Worm (Caenorhabditis elegans): Measurements from ENCODE around the gene Y14H12A.1.

Gene Y14H12A.1

DNA sequence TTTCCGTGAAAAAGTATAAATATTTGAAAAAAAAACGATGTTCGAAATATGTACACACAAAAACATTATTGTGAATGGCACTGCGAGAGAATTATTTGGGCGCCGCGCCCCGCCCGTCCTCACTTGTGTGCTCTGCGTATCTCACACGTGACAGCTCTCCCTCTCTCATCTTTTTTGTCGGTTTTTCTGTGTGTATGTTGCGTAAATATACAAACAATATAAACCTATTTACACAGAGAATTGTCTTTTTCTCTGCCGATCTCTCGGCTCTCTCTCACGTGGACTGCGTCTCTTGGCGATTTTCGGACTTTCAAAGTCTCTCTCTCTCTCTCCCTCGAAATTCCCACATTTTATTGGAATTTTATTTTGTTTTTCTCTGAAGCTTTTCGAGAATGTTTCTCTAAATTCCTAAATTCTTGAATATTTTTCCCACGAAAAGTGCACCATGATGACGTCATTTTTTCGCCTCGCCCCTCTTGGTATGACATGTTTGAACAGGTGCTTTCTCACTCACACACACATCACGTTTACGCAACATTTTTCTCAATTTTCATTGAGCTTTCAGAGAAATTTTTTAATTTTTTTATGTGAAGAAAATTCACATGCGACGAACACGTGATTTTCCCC is 34.2 kb upstream of the Y14H12A.1 start:
- TF ChIP-seq unc-86 (tag; optimal IDR thresholded peaks at IDR 0.05) (peak; percentile 26), fkh-8 (tag; optimal IDR thresholded peaks at IDR 0.05) (peak; percentile 79), ztf-11 (tag; optimal IDR thresholded peaks at IDR 0.05) (no peak), jun-1 (tag; optimal IDR thresholded peaks at IDR 0.05) (peak; percentile 73), nhr-11 (tag; optimal IDR thresholded peaks at IDR 0.05) (no peak), xbp-1 (tag; optimal IDR thresholded peaks at IDR 0.05) (peak; percentile 48), elt-3 (tag; optimal IDR thresholded peaks at IDR 0.05) (no peak), sup-37 (GFP tag; optimal IDR thresholded peaks at IDR 0.05) (peak; percentile 60), nhr-12 (tag; optimal IDR thresholded peaks at IDR 0.05) (no peak), ceh-82 (tag; optimal IDR thresholded peaks at IDR 0.05) (peak; percentile 46 to 67 (median 48)), ztf-4 (tag; optimal IDR thresholded peaks at IDR 0.05) (peak; percentile 54), tlp-1 (tag; optimal IDR thresholded peaks at IDR 0.05) (no peak), lin-14 (GFP tag; optimal IDR thresholded peaks at IDR 0.05) (peak; percentile 97), egl-13 (tag; optimal IDR thresholded peaks at IDR 0.05) (peak; percentile 14), Y116A8C.19 (tag; optimal IDR thresholded peaks at IDR 0.05; ENCODE audit: borderline replicate concordance) (no peak), ces-1 (GFP tag; optimal IDR thresholded peaks at IDR 0.05) (no peak), C34B4.2 (tag; optimal IDR thresholded peaks at IDR 0.05) (no peak), nhr-237 (tag; optimal IDR thresholded peaks at IDR 0.05) (no peak), F16B12.6 (tag; optimal IDR thresholded peaks at IDR 0.05) (peak; percentile 22), lin-13 (GFP tag; optimal IDR thresholded peaks at IDR 0.05) (peak; percentile 56), nhr-47 (tag; optimal IDR thresholded peaks at IDR 0.05) (peak; percentile 77), pag-3 (tag; optimal IDR thresholded peaks at IDR 0.05; ENCODE audit: borderline replicate concordance, insufficient read depth) (no peak), mab-9 (GFP tag; IDR thresholded peaks at IDR 0.05) (no peak), skn-1 (tag; optimal IDR thresholded peaks at IDR 0.05) (peak; percentile 69), ceh-63 (GFP tag; optimal IDR thresholded peaks at IDR 0.05) (no peak), aly-2 (tag; optimal IDR thresholded peaks at IDR 0.05) (no peak), nhr-19 (GFP tag; conservative IDR thresholded peaks at IDR 0.05) (peak; percentile 62), hlh-4 (tag; optimal IDR thresholded peaks at IDR 0.05) (peak; percentile 78), grh-1 (GFP tag; IDR thresholded peaks at IDR 0.05) (0 out of 2 replicates have a peak, but pooled peaks have one; percentile 29), elt-2 (tag; optimal IDR thresholded peaks at IDR 0.05) (peak; percentile 84), hpl-2 (GFP tag; optimal IDR thresholded peaks at IDR 0.05) (no peak), lin-15B (tag; optimal IDR thresholded peaks at IDR 0.05) (no peak), C04F5.9 (tag; optimal IDR thresholded peaks at IDR 0.05) (no peak), nhr-28 (tag; optimal IDR thresholded peaks at IDR 0.05) (no peak), nhr-71 (tag; optimal IDR thresholded peaks at IDR 0.05) (peak; percentile 89), ceh-88 (GFP tag; IDR thresholded peaks at IDR 0.05) (0 out of 2 replicates have a peak, but pooled peaks have one; percentile 35), C16A3.4 (tag; optimal IDR thresholded peaks at IDR 0.05) (peak; percentile 60), irx-1 (tag; optimal IDR thresholded peaks at IDR 0.05) (peak; percentile 77), lin-39 (tag; optimal IDR thresholded peaks at IDR 0.05) (no peak), efl-1 (optimal IDR thresholded peaks at IDR 0.05) (peak; percentile 56 to 63), efl-1 (GFP tag; optimal IDR thresholded peaks at IDR 0.05 in 1 of 2) (peak; percentile 1 to 92), nhr-76 (tag; optimal IDR thresholded peaks at IDR 0.05) (no peak), unc-30 (tag; optimal IDR thresholded peaks at IDR 0.05) (no peak), lin-35 (GFP tag; optimal IDR thresholded peaks at IDR 0.05) (peak; percentile 49 to 59), unc-62 (GFP tag; optimal IDR thresholded peaks at IDR 0.05) (no peak), efl-3 (GFP tag; optimal IDR thresholded peaks at IDR 0.05) (no peak), dpl-1 (GFP tag; optimal IDR thresholded peaks at IDR 0.05) (peak; percentile 11 to 56 (median 52)), ama-1 (optimal IDR thresholded peaks at IDR 0.05) (no peak), sptf-1 (tag; optimal IDR thresholded peaks at IDR 0.05) (no peak), nhr-77 (tag; optimal IDR thresholded peaks at IDR 0.05) (peak; percentile 81), pax-3 (tag; optimal IDR thresholded peaks at IDR 0.05) (peak; percentile 45), nhr-84 (tag; optimal IDR thresholded peaks at IDR 0.05) (no peak), vab-15 (tag; optimal IDR thresholded peaks at IDR 0.05) (no peak)
